Worm (Caenorhabditis elegans) whole organism, L2 larva: ENCODE data around the gene lbp-7.

Experiments used
- C34F6.9 ChIP-seq: fragments of 150-350 bp; optimal IDR thresholded peaks from 2 replicates; lab custom pipeline; 2014; ENCODE audit warnings: missing biosample characterization, missing genetic modification characterization
- F13H6.1 ChIP-seq: sonication (generic microtip); optimal IDR thresholded peaks from 2 replicates; lab custom pipeline; 2016; ENCODE audit warnings: missing genetic modification characterization, missing compliant biosample characterization
- R02D3.7 ChIP-seq: fragments of 150-350 bp; optimal IDR thresholded peaks from 2 replicates; lab custom pipeline; 2014; ENCODE audit warnings: missing biosample characterization, missing genetic modification characterization
- Y55F3AM.14 ChIP-seq: fragments of 200-800 bp; sonication (Bioruptor generic); optimal IDR thresholded peaks from 2 replicates; lab custom pipeline; 2018; ENCODE audit warnings: mild to moderate bottlenecking, missing genetic modification characterization, missing compliant biosample characterization
- ZK546.5 ChIP-seq: sonication (generic microtip); optimal IDR thresholded peaks from 2 replicates; lab custom pipeline; 2017; ENCODE audit warnings: missing biosample characterization, missing genetic modification characterization
- alr-1 ChIP-seq: fragments of 150-350 bp; optimal IDR thresholded peaks from 2 replicates; lab custom pipeline; 2014; ENCODE audit warnings: missing biosample characterization, missing genetic modification characterization
- aly-2 ChIP-seq: fragments of 150-350 bp; optimal IDR thresholded peaks from 2 replicates; lab custom pipeline; 2014; ENCODE audit warnings: missing biosample characterization, missing genetic modification characterization
- blmp-1 ChIP-seq: sonication (generic microtip); optimal IDR thresholded peaks from 2 replicates; lab custom pipeline; 2017; ENCODE audit warnings: missing genetic modification characterization, mild to moderate bottlenecking, missing compliant biosample characterization, antibody characterized with exemption, moderate library complexity; ENCODE audit not compliant: insufficient read depth
- ceh-16 ChIP-seq: fragments of 150-350 bp; optimal IDR thresholded peaks from 2 replicates; lab custom pipeline; 2014; ENCODE audit warnings: missing biosample characterization, missing genetic modification characterization
- ceh-82 ChIP-seq: fragments of 150-350 bp; optimal IDR thresholded peaks from 2 replicates; lab custom pipeline; 2014; ENCODE audit warnings: missing biosample characterization, missing genetic modification characterization
- crh-2 ChIP-seq: sonication (generic microtip); optimal IDR thresholded peaks from 2 replicates; lab custom pipeline; 2017; ENCODE audit warnings: missing biosample characterization, missing genetic modification characterization
- dmd-4 ChIP-seq: sonication (generic microtip); optimal IDR thresholded peaks from 2 replicates; lab custom pipeline; 2017; ENCODE audit warnings: missing biosample characterization, missing genetic modification characterization
- egl-27 ChIP-seq: sonication (generic microtip); optimal IDR thresholded peaks from 3 replicates; lab custom pipeline; 2017; ENCODE audit warnings: missing biosample characterization, missing genetic modification reagents, missing genetic modification characterization
- elt-1 ChIP-seq: fragments of 150-350 bp; optimal IDR thresholded peaks from 2 replicates; lab custom pipeline; 2014; ENCODE audit warnings: missing biosample characterization, missing genetic modification characterization
- elt-3 ChIP-seq: sonication (generic microtip); optimal IDR thresholded peaks from 2 replicates; lab custom pipeline; 2017; ENCODE audit warnings: missing biosample characterization, missing genetic modification characterization
- fos-1 ChIP-seq: fragments of 150-350 bp; optimal IDR thresholded peaks from 2 replicates; lab custom pipeline; 2014; ENCODE audit warnings: missing biosample characterization, missing genetic modification characterization
- gmeb-1 ChIP-seq: fragments of 150-350 bp; optimal IDR thresholded peaks from 2 replicates; lab custom pipeline; 2014; ENCODE audit warnings: missing biosample characterization, missing genetic modification characterization
- lin-11 ChIP-seq: fragments of 150-350 bp; sonication (generic microtip); optimal IDR thresholded peaks from 2 replicates; lab custom pipeline; 2014; ENCODE audit warnings: missing biosample characterization, missing genetic modification characterization, inconsistent platforms, mixed read lengths
- lin-13 ChIP-seq: fragments of 150-350 bp; optimal IDR thresholded peaks from 2 replicates; lab custom pipeline; 2014; ENCODE audit warnings: missing biosample characterization, missing genetic modification reagents, missing genetic modification characterization
- lin-39 ChIP-seq: fragments of 150-350 bp; optimal IDR thresholded peaks from 2 replicates; lab custom pipeline; 2014; ENCODE audit warnings: missing biosample characterization, missing genetic modification reagents, missing genetic modification characterization
- mab-5 ChIP-seq: fragments of 150-350 bp; optimal IDR thresholded peaks from 2 replicates; lab custom pipeline; 2014; ENCODE audit warnings: missing biosample characterization, missing genetic modification characterization
- mbf-1 ChIP-seq: sonication (generic microtip); optimal IDR thresholded peaks from 2 replicates; lab custom pipeline; 2017; ENCODE audit warnings: missing biosample characterization, missing genetic modification characterization
- mdl-1 ChIP-seq, 2 experiments: fragments of 150-350 bp in 1 of 2; sonication (generic microtip) in 1 of 2; optimal IDR thresholded peaks; 2 replicates each; lab custom pipeline; 2017; ENCODE audit warnings: missing biosample characterization in 2 of 2, missing genetic modification characterization in 2 of 2
- nhr-10 ChIP-seq: sonication (generic microtip); optimal IDR thresholded peaks from 2 replicates; lab custom pipeline; 2017; ENCODE audit warnings: missing biosample characterization, missing genetic modification characterization
- nhr-11 ChIP-seq: fragments of 150-350 bp; optimal IDR thresholded peaks from 2 replicates; lab custom pipeline; 2014; ENCODE audit warnings: missing biosample characterization, missing genetic modification characterization
- nhr-12 ChIP-seq: fragments of 150-350 bp; optimal IDR thresholded peaks from 2 replicates; lab custom pipeline; 2014; ENCODE audit warnings: missing biosample characterization, missing genetic modification characterization
- nhr-21 ChIP-seq: fragments of 150-350 bp; optimal IDR thresholded peaks from 2 replicates; lab custom pipeline; 2014; ENCODE audit warnings: missing biosample characterization, missing genetic modification characterization
- nhr-237 ChIP-seq: fragments of 150-350 bp; optimal IDR thresholded peaks from 2 replicates; lab custom pipeline; 2014; ENCODE audit warnings: missing biosample characterization, missing genetic modification characterization
- nhr-25 ChIP-seq: fragments of 150-350 bp; sonication (generic microtip); optimal IDR thresholded peaks from 3 replicates; lab custom pipeline; 2014; ENCODE audit warnings: missing biosample characterization, missing genetic modification characterization
- nhr-6 ChIP-seq: fragments of 150-350 bp; optimal IDR thresholded peaks from 2 replicates; lab custom pipeline; 2014; ENCODE audit warnings: missing biosample characterization, missing genetic modification characterization
- sem-4 ChIP-seq: fragments of 150-350 bp; optimal IDR thresholded peaks from 2 replicates; lab custom pipeline; 2014; ENCODE audit warnings: missing biosample characterization, missing genetic modification reagents, missing genetic modification characterization
- skn-1 ChIP-seq: sonication (generic microtip); optimal IDR thresholded peaks from 2 replicates; lab custom pipeline; 2017; ENCODE audit warnings: missing biosample characterization, missing genetic modification characterization
- sma-3 ChIP-seq: sonication (generic microtip); optimal IDR thresholded peaks from 2 replicates; lab custom pipeline; 2016; ENCODE audit warnings: missing genetic modification reagents, missing genetic modification characterization, missing compliant biosample characterization
- sma-9 ChIP-seq, 2 experiments: fragments of 150-350 bp in 1 of 2; sonication (generic microtip) in 1 of 2; optimal IDR thresholded peaks; 2 replicates each; lab custom pipeline; 2014 to 2016; ENCODE audit warnings: missing genetic modification characterization in 2 of 2, mild to moderate bottlenecking in 1 of 2, missing biosample characterization in 1 of 2, missing compliant biosample characterization in 1 of 2, missing genetic modification reagents in 1 of 2, moderate library complexity in 1 of 2
- snpc-4 ChIP-seq: fragments of 150-350 bp; optimal IDR thresholded peaks from 2 replicates; lab custom pipeline; 2014; ENCODE audit warnings: missing biosample characterization, missing genetic modification characterization
- unc-55 ChIP-seq: fragments of 150-350 bp; sonication (generic microtip); optimal IDR thresholded peaks from 3 replicates; lab custom pipeline; 2014; ENCODE audit warnings: missing biosample characterization, missing genetic modification reagents, missing genetic modification characterization
- unc-62 ChIP-seq: fragments of 150-350 bp; optimal IDR thresholded peaks from 2 replicates; lab custom pipeline; 2014; ENCODE audit warnings: missing biosample characterization, missing genetic modification reagents, missing genetic modification characterization
- zag-1 ChIP-seq: fragments of 150-350 bp; optimal IDR thresholded peaks from 2 replicates; lab custom pipeline; 2014; ENCODE audit warnings: missing biosample characterization, missing genetic modification characterization
- ztf-11 ChIP-seq: sonication (generic microtip); optimal IDR thresholded peaks from 2 replicates; lab custom pipeline; 2017; ENCODE audit warnings: missing biosample characterization, missing genetic modification characterization
- ztf-4 ChIP-seq: fragments of 150-350 bp; optimal IDR thresholded peaks from 2 replicates; lab custom pipeline; 2014; ENCODE audit warnings: missing biosample characterization, missing genetic modification characterization

Gene lbp-7

DNA sequence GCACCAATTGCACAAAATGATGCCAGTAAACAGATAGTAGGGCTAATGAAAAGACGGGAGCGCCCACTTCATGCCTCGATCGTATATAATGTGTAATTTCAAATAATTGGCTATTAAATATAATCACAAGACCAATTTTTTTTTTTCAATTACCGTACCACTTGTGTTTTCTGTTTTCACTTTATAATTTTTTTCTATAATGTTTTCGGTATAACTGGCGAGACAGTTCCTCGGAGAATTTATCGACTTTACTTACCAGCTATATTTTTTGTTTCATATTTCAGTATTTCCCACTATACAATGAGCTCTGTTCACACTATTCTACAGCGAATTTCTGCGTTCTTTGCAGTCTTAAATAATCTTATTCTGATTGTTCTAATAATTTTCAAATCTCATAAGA, 36.8 kb downstream of the lbp-7 start, which contains the start of gene str-252:
Gene str-252 (plus strand): TSS at position 301 of the 400 bp plus-strand sequence.
- TF ChIP-seq fos-1: no peak
- no peak for TF ChIP-seq mab-5 (tag; lab: Kevin White, UChicago)
- no peak for TF ChIP-seq lin-11 (tag; lab: Kevin White, UChicago)
- TF ChIP-seq F13H6.1 (tag; lab: Kevin White, UChicago): no peak
- no peak for TF ChIP-seq snpc-4 (tag; lab: Kevin White, UChicago)
- TF ChIP-seq lin-13: no peak
- TF ChIP-seq lin-39: no peak
- TF ChIP-seq nhr-6 (tag; lab: Kevin White, UChicago): no peak
- no peak for TF ChIP-seq mdl-1 (tag; optimal IDR thresholded peaks at IDR 0.05; lab: Kevin White, UChicago)
- no peak for TF ChIP-seq egl-27 (tag; lab: Kevin White, UChicago)
- no peak for TF ChIP-seq C34F6.9 (tag; lab: Kevin White, UChicago)
- no peak for TF ChIP-seq ceh-16 (tag; lab: Kevin White, UChicago)
- no peak for TF ChIP-seq blmp-1 (tag; lab: Kevin White, UChicago)
- no peak for TF ChIP-seq R02D3.7 (tag; lab: Kevin White, UChicago)
- no peak for TF ChIP-seq skn-1 (tag; lab: Kevin White, UChicago)
- TF ChIP-seq zag-1: no peak
- no peak for TF ChIP-seq sma-3 (GFP tag; lab: Kevin White, UChicago)

DNA sequence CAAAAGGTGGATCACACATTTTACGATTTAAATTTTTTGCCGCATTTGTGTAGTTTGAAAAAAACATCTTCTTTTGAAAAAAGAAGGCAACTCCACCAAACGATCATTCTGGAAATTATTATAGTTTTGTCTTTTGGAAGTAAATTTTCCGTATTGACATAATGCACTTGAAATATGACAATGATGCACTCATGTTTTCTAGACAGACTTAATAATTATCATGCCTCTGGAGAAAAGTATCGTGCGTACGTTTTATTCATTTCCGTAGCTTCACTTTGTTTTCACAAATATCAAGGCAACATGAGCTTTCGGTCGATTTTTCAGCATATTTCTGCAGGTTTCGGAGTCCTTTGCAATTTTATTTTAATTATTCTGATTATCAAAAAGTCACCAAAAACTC, 39.0 kb downstream of the lbp-7 start, which contains the start of gene str-250:
Gene str-250 (plus strand): TSS at position 301 of the 400 bp plus-strand sequence.
- TF ChIP-seq ZK546.5 (no peak), egl-27 (tag; lab: Kevin White, UChicago) (no peak), Y55F3AM.14 (no peak), alr-1 (tag; lab: Kevin White, UChicago) (no peak), dmd-4 (tag; lab: Kevin White, UChicago) (no peak), lin-13 (no peak), sma-3 (GFP tag; lab: Kevin White, UChicago) (no peak), ztf-4 (no peak), nhr-11 (tag; lab: Kevin White, UChicago) (no peak), unc-62 (GFP tag; lab: Kevin White, UChicago) (no peak)

DNA sequence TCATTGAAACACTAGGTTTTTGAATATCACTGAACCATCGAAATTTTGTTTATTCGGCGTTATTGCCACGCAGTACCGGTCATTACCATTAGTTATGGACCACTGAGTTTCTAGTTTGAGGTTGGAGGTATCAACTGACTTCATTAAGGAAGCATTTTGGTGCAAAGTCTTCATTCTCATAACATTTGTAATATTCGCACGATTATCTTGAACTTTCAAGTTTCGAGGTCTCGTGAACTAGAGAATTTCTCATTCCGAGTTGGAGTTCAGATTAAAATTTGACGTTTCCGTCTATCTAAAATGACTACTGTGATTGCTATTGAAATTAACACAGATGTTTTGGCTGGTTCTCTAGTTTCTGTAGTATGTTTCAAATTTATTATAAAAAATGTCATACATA, 41.4 kb downstream of the lbp-7 start, which contains the start of gene srx-42:
Gene srx-42 (plus strand): TSS at position 301 of the 400 bp plus-strand sequence.
- TF ChIP-seq gmeb-1 (tag; lab: Kevin White, UChicago) (no peak), fos-1 (no peak), ZK546.5 (no peak), ztf-4 (no peak), dmd-4 (tag; lab: Kevin White, UChicago) (no peak)

DNA sequence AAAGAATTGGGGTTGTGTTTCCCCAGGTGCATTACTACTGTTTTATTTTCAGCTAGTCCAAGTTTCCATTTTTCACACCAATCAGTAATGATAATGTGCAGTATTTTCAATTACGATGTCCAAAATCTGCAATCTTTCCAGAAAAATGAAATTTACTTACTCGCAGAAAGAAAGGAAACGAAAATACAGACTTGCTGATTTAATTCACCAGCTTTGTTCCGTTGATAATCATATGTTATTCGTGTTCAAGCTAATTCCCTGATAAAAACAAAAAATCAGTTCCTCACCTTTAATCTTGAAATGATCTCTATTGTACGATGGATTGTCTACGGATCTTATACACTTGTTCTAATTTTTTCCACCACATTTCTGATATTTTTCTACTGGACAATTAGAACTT, 44.5 kb downstream of the lbp-7 start, which contains the start of gene srxa-11:
Gene srxa-11 (plus strand): TSS at position 301 of the 400 bp plus-strand sequence.
- TF ChIP-seq F13H6.1 (tag; lab: Kevin White, UChicago) (no peak), nhr-25 (no peak), ceh-82 (tag; lab: Kevin White, UChicago) (no peak), aly-2 (tag; lab: Kevin White, UChicago) (no peak), fos-1 (no peak), C34F6.9 (tag; lab: Kevin White, UChicago) (no peak), dmd-4 (tag; lab: Kevin White, UChicago) (no peak), mbf-1 (no peak), ZK546.5 (no peak), elt-1 (tag; lab: Kevin White, UChicago) (no peak), blmp-1 (tag; lab: Kevin White, UChicago) (no peak), lin-11 (tag; lab: Kevin White, UChicago) (no peak), ztf-4 (no peak)

DNA sequence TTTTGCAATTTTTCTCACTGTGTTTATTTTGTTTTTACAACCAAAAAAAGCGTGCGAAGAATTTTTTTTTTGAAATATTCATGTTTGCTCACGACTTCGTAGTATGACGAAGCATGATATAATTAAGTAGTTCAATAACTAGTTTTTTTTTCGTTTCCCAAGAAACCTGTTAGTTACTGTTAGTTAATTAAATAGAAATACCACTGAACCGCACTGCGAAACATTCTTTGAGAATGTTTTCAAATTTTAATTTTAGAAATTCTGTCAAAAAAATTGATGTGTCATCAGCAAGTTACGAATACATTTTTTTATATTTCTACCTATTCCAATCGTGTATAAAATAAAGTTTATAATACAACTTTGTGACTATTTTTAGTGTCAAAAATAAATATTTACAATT, 47.0 kb downstream of the lbp-7 start, which contains the start of gene srxa-12:
Gene srxa-12 (plus strand): TSS at position 301 of the 400 bp plus-strand sequence.
- TF ChIP-seq unc-62 (GFP tag; lab: Kevin White, UChicago) (no peak), snpc-4 (tag; lab: Kevin White, UChicago) (no peak), unc-55 (GFP tag; lab: Kevin White, UChicago) (no peak), nhr-237 (no peak), egl-27 (tag; lab: Kevin White, UChicago) (no peak), Y55F3AM.14 (no peak), elt-3 (tag; lab: Kevin White, UChicago) (no peak), crh-2 (no peak), nhr-21 (tag; lab: Kevin White, UChicago) (no peak), sem-4 (no peak), nhr-10 (tag; lab: Kevin White, UChicago) (no peak), dmd-4 (tag; lab: Kevin White, UChicago) (no peak), ztf-11 (no peak), sma-9 (GFP tag; optimal IDR thresholded peaks at IDR 0.05; lab: Kevin White, UChicago) (no peak), sma-9 (tag; optimal IDR thresholded peaks at IDR 0.05; lab: Kevin White, UChicago) (no peak), fos-1 (no peak), nhr-6 (tag; lab: Kevin White, UChicago) (no peak), nhr-12 (tag; lab: Kevin White, UChicago) (no peak), aly-2 (tag; lab: Kevin White, UChicago) (no peak)
